Worm (Caenorhabditis elegans) whole organism, young adult: Measurements from ENCODE around the gene ech-9.

Experiments
- F23B12.7 ChIP-seq: sonication (generic microtip); optimal IDR thresholded peaks from 2 replicates; lab custom pipeline; 2017; ENCODE audit warnings: missing genetic modification characterization, mild to moderate bottlenecking, missing compliant biosample characterization, antibody characterized with exemption, moderate library complexity; ENCODE audit not compliant: insufficient read depth
- T26A5.8 ChIP-seq: sonication (generic microtip); optimal IDR thresholded peaks from 2 replicates; lab custom pipeline; 2016; ENCODE audit warnings: missing genetic modification characterization, missing compliant biosample characterization
- ZK185.1 ChIP-seq: sonication (generic microtip); optimal IDR thresholded peaks from 2 replicates; lab custom pipeline; 2016; ENCODE audit warnings: mild to moderate bottlenecking, missing genetic modification characterization, missing compliant biosample characterization; ENCODE audit not compliant: poor library complexity, severe bottlenecking
- ceh-100 ChIP-seq: fragments of 200-800 bp; sonication (Bioruptor generic); IDR thresholded peaks from 2 replicates; pipeline ENCODE4 v1.3.6; 2022; ENCODE audit warnings: missing genetic modification reagents, missing genetic modification characterization, missing compliant biosample characterization
- ets-4 ChIP-seq: fragments of 200-800 bp; sonication (Bioruptor generic); optimal IDR thresholded peaks from 2 replicates; lab custom pipeline; 2018; ENCODE audit warnings: mild to moderate bottlenecking, missing genetic modification characterization, missing compliant biosample characterization
- hmg-1.2 ChIP-seq: fragments of 200-800 bp; sonication (Bioruptor generic); IDR thresholded peaks from 2 replicates; pipeline ENCODE4 v1.3.6; 2022; ENCODE audit warnings: missing genetic modification reagents, missing genetic modification characterization, missing compliant biosample characterization
- let-526 ChIP-seq: fragments of 200-800 bp; sonication (Bioruptor generic); IDR thresholded peaks from 2 replicates; pipeline ENCODE4 v1.3.6; 2022; ENCODE audit warnings: missing genetic modification reagents, missing genetic modification characterization, missing compliant biosample characterization
- madf-3 ChIP-seq: fragments of 200-800 bp; sonication (Bioruptor generic); IDR thresholded peaks from 2 replicates; pipeline ENCODE4 v1.3.6; 2022; ENCODE audit warnings: missing genetic modification reagents, missing genetic modification characterization, missing compliant biosample characterization
- nhr-80 ChIP-seq: sonication (generic microtip); optimal IDR thresholded peaks from 2 replicates; lab custom pipeline; 2016; ENCODE audit warnings: missing genetic modification characterization, missing compliant biosample characterization

ech-9 gene

DNA sequence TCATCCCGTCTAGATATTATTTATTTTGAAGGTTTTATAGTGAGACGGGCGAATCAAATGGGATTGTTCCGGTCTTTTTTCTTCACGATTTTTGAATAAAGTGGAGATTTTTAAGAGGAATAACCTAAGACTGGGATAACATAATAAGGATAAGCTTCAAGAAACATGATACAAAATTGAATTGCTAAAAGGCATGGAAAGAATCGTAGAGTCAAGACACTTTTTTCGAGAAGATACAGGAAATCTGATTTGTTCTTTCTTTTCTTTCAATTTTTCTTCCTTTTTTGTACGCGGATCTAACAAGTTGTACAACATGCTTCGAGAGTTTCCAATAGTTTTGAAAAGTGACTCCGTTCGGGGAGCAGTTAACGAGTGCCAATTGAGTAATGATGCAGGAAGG, 43.6 kb downstream of the ech-9 start (continued):
- TF ChIP-seq ZK185.1 (tag; lab: Kevin White, UChicago) (no peak), nhr-80 (tag; lab: Kevin White, UChicago) (no peak), F23B12.7 (tag; lab: Kevin White, UChicago) (no peak), let-526 (no peak), T26A5.8 (tag; lab: Kevin White, UChicago) (no peak), hmg-1.2 (GFP tag; lab: Robert Waterston, UW) (no peak)

DNA sequence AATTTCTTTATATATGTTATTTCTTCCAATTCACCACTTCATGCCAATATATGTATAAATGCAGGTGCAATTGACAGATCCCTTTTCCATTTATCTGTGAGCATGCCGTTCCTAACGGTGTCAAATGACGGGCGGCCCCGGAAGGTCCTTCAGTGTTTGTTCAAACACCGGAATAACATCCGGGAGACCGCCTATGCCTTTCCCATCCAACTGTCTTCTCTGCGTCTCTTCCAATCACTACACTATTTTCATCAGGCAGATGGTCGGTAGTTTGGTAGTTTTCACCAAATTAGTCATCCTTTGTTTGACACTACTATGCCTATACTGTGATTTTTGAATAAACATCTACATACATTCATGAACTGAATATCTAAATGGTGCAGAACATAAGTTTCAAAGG, 44.5 kb downstream of the ech-9 start:
- TF ChIP-seq ceh-100 (GFP tag; lab: Robert Waterston, UW) = no peak
- TF ChIP-seq hmg-1.2 (GFP tag; lab: Robert Waterston, UW) = peak; percentile 79

DNA sequence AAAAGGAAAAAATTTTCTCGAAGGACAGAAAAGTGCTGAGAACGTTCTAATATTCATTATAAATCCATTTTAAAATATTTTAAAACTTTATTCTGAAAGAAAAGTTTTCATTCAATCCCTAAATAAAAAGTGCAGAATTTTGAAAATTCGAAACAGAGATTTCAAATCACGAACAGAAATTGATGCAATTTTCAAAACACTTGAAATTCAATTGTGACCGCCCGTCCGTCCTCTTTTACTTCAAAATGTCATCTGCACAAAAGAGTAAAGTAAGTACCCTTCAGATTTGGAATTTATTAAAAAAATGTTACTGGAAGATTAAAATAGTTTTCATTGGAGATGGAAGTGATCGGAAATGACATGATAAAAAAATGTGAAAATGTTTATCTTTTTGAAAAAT, 46.6 kb downstream of the ech-9 start:
- TF ChIP-seq madf-3 (GFP tag; lab: Robert Waterston, UW) (no peak), ets-4 (GFP tag; lab: Kevin White, UChicago) (no peak)
